Fruit fly (Drosophila melanogaster) whole organism, prepupa: ENCODE measurements around the gene knk.

Source experiments
- Blimp-1 ChIP-seq: fragments of 200-800 bp; sonication (Bioruptor generic); optimal IDR thresholded peaks from 3 replicates; lab custom pipeline; 2017; ENCODE audit warnings: missing biosample characterization, missing genetic modification characterization, mild to moderate bottlenecking, moderate library complexity, missing genetic modification reagents
- CG11902 ChIP-seq: fragments of 200-800 bp; sonication (Bioruptor generic); optimal IDR thresholded peaks from 3 replicates; lab custom pipeline; 2016; ENCODE audit warnings: missing biosample characterization, missing genetic modification characterization
- CG15336 ChIP-seq: fragments of 200-800 bp; sonication (Bioruptor generic); IDR thresholded peaks from 2 replicates; pipeline ENCODE4 v1.3.6; 2022; ENCODE audit warnings: missing biosample characterization, missing genetic modification characterization
- CG16779 ChIP-seq: fragments of 200-800 bp; sonication (Bioruptor generic); optimal IDR thresholded peaks from 3 replicates; lab custom pipeline; 2017; ENCODE audit warnings: missing biosample characterization, mild to moderate bottlenecking, missing genetic modification characterization
- CG4318 ChIP-seq: fragments of 200-800 bp; sonication (Bioruptor generic); optimal IDR thresholded peaks from 3 replicates; lab custom pipeline; 2017; ENCODE audit warnings: missing biosample characterization, mild to moderate bottlenecking, missing genetic modification characterization
- CG6276 ChIP-seq: fragments of 200-800 bp; sonication (Bioruptor generic); optimal IDR thresholded peaks from 2 replicates; lab custom pipeline; 2017; ENCODE audit warnings: missing biosample characterization, mild to moderate bottlenecking, missing genetic modification characterization
- CG6808 ChIP-seq: fragments of 200-800 bp; sonication (Bioruptor generic); optimal IDR thresholded peaks from 3 replicates; lab custom pipeline; 2017; ENCODE audit warnings: missing biosample characterization, missing genetic modification characterization, mild to moderate bottlenecking, moderate library complexity, missing genetic modification reagents
- CG6854 ChIP-seq: fragments of 200-800 bp; sonication (Bioruptor generic); optimal IDR thresholded peaks from 2 replicates; lab custom pipeline; 2017; ENCODE audit warnings: missing biosample characterization, mild to moderate bottlenecking, missing genetic modification characterization
- CG7368 ChIP-seq: fragments of 200-800 bp; sonication (Bioruptor generic); optimal IDR thresholded peaks from 3 replicates; lab custom pipeline; 2016; ENCODE audit warnings: missing biosample characterization, missing genetic modification characterization
- CG8319 ChIP-seq: fragments of 200-800 bp; sonication (Bioruptor generic); optimal IDR thresholded peaks from 3 replicates; lab custom pipeline; 2016; ENCODE audit warnings: missing biosample characterization, missing genetic modification characterization
- CG9139 ChIP-seq: fragments of 200-800 bp; sonication (Bioruptor generic); optimal IDR thresholded peaks from 3 replicates; lab custom pipeline; 2017; ENCODE audit warnings: missing biosample characterization, mild to moderate bottlenecking, missing genetic modification characterization
- Eip78C ChIP-seq: fragments of 200-800 bp; sonication (Bioruptor generic); peaks from one replicate; lab custom pipeline; 2016; ENCODE audit warnings: missing biosample characterization, missing genetic modification characterization
- Ets96B ChIP-seq: fragments of 200-800 bp; optimal IDR thresholded peaks from 2 replicates; lab custom pipeline; 2019; ENCODE audit warnings: missing biosample characterization, mild to moderate bottlenecking, missing genetic modification characterization, moderate library complexity
- Gug ChIP-seq: fragments of 200-800 bp; sonication (Bioruptor generic); IDR thresholded peaks from 2 replicates; pipeline ENCODE4 v1.3.6; 2022; ENCODE audit warnings: missing biosample characterization, missing genetic modification characterization
- Hr39 ChIP-seq: fragments of 200-800 bp; sonication (Bioruptor generic); optimal IDR thresholded peaks from 2 replicates; lab custom pipeline; 2016; ENCODE audit warnings: missing biosample characterization, missing genetic modification characterization
- Hr4 ChIP-seq: fragments of 200-800 bp; sonication (Bioruptor generic); optimal IDR thresholded peaks from 3 replicates; lab custom pipeline; 2016; ENCODE audit warnings: missing biosample characterization, missing genetic modification characterization
- Lpt ChIP-seq: fragments of 200-800 bp; sonication (Bioruptor generic); optimal IDR thresholded peaks from 3 replicates; lab custom pipeline; 2016; ENCODE audit warnings: missing biosample characterization, missing genetic modification characterization
- Smox ChIP-seq: fragments of 200-800 bp; sonication (Bioruptor generic); optimal IDR thresholded peaks from 3 replicates; lab custom pipeline; 2016; ENCODE audit warnings: missing biosample characterization, missing genetic modification characterization
- Sox102F ChIP-seq: fragments of 200-800 bp; sonication (Bioruptor generic); optimal IDR thresholded peaks from 2 replicates; lab custom pipeline; 2016; ENCODE audit warnings: missing biosample characterization, mild to moderate bottlenecking, missing genetic modification characterization
- Sox14 ChIP-seq: fragments of 200-800 bp; sonication (Bioruptor generic); optimal IDR thresholded peaks from 3 replicates; lab custom pipeline; 2016; ENCODE audit warnings: missing biosample characterization, missing genetic modification characterization
- Sox15 ChIP-seq: fragments of 200-800 bp; sonication (Bioruptor generic); optimal IDR thresholded peaks from 3 replicates; lab custom pipeline; 2016; ENCODE audit warnings: missing biosample characterization, missing genetic modification characterization
- achi ChIP-seq: fragments of 200-800 bp; sonication (Bioruptor generic); optimal IDR thresholded peaks from 3 replicates; lab custom pipeline; 2016; ENCODE audit warnings: missing biosample characterization, missing genetic modification characterization
- acj6 ChIP-seq: fragments of 200-800 bp; sonication (Bioruptor generic); optimal IDR thresholded peaks from 3 replicates; lab custom pipeline; 2016; ENCODE audit warnings: missing biosample characterization, missing genetic modification characterization
- cyc ChIP-seq: fragments of 200-800 bp; sonication (Bioruptor generic); optimal IDR thresholded peaks from 3 replicates; lab custom pipeline; 2016; ENCODE audit warnings: missing biosample characterization, missing genetic modification characterization
- dac ChIP-seq: fragments of 200-800 bp; sonication (Bioruptor generic); optimal IDR thresholded peaks from 2 replicates; lab custom pipeline; 2017; ENCODE audit warnings: missing biosample characterization, mild to moderate bottlenecking, missing genetic modification characterization
- dsx ChIP-seq: fragments of 200-800 bp; optimal IDR thresholded peaks from 3 replicates; lab custom pipeline; 2019; ENCODE audit warnings: missing biosample characterization, mild to moderate bottlenecking, missing genetic modification characterization, moderate library complexity; ENCODE audit not compliant: poor library complexity, severe bottlenecking
- eg ChIP-seq: fragments of 200-800 bp; sonication (Bioruptor generic); IDR thresholded peaks from 3 replicates; pipeline ENCODE4 v1.3.6; 2022; ENCODE audit warnings: missing biosample characterization, missing genetic modification characterization
- fd59A ChIP-seq: fragments of 200-800 bp; sonication (Bioruptor generic); optimal IDR thresholded peaks from 2 replicates; lab custom pipeline; 2017; ENCODE audit warnings: missing biosample characterization, mild to moderate bottlenecking, missing genetic modification characterization, missing genetic modification reagents
- fd85E ChIP-seq: fragments of 200-800 bp; sonication (Bioruptor generic); optimal IDR thresholded peaks from 3 replicates; lab custom pipeline; 2016; ENCODE audit warnings: missing biosample characterization, missing genetic modification characterization
- fkh ChIP-seq: fragments of 200-800 bp; sonication (Bioruptor generic); optimal IDR thresholded peaks from 3 replicates; lab custom pipeline; 2017; ENCODE audit warnings: missing biosample characterization, mild to moderate bottlenecking, missing genetic modification characterization, moderate library complexity
- net ChIP-seq: fragments of 200-800 bp; sonication (Bioruptor generic); optimal IDR thresholded peaks from 3 replicates; lab custom pipeline; 2016; ENCODE audit warnings: missing biosample characterization, missing genetic modification characterization
- salr ChIP-seq, 2 experiments: fragments of 200-800 bp; sonication (Bioruptor generic); optimal IDR thresholded peaks; 3 replicates each; lab custom pipeline; 2016 to 2018; ENCODE audit warnings: missing biosample characterization in 2 of 2, missing genetic modification characterization in 2 of 2, mild to moderate bottlenecking in 1 of 2
- spab ChIP-seq: fragments of 200-800 bp; sonication (Bioruptor generic); optimal IDR thresholded peaks from 2 replicates; lab custom pipeline; 2017; ENCODE audit warnings: missing biosample characterization, mild to moderate bottlenecking, missing genetic modification characterization, missing genetic modification reagents
- ss ChIP-seq, 2 experiments: fragments of 200-800 bp; sonication (Bioruptor generic); optimal IDR thresholded peaks; 2 replicates in 1 of 2; 3 replicates in 1 of 2; lab custom pipeline; 2017 to 2018; ENCODE audit warnings: mild to moderate bottlenecking in 2 of 2, missing biosample characterization in 2 of 2, missing genetic modification characterization in 2 of 2, moderate library complexity in 1 of 2

knk gene

dm6 chr3R:10097531-10098295, 27.8 kb downstream of the knk start (continued):
- TF ChIP-seq CG7368 (GFP tag; lab: Kevin White, UChicago) (no peak), salr (GFP tag; optimal IDR thresholded peaks at IDR 0.05; lab: Kevin White, UChicago) (no peak), CG16779 (tag; lab: Kevin White, UChicago) (no peak), fd59A (GFP tag; lab: Kevin White, UChicago) (no peak), Sox14 (GFP tag; lab: Kevin White, UChicago) (no peak), CG8319 (GFP tag; lab: Kevin White, UChicago) (no peak), CG4318 (GFP tag; lab: Kevin White, UChicago) (no peak), cyc (GFP tag; lab: Kevin White, UChicago) (peak; percentile 12), CG11902 (GFP tag; lab: Kevin White, UChicago) (no peak), fd85E (GFP tag; lab: Kevin White, UChicago) (no peak), Smox (GFP tag; lab: Kevin White, UChicago) (no peak), fkh (GFP tag; lab: Kevin White, UChicago) (peak; percentile 83), CG9139 (GFP tag; lab: Kevin White, UChicago) (no peak)

DNA sequence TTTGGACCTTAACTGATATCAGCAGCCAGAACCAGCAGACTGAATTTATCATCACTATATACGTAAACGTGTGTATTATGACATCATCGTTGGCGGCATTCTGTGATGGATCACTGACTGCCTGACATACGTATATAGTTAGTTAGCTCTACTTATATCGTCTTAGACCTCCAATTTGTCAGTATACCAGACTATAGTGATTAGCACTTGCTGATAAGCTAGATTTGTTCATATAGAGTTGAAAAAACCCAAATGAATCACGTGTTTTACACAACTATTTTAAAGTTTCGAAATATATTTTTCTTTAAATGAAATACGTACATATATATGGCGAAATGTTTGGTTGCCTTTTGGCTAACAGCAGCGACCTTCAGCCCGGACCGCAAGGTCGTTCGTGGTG, 29.7 kb downstream of the knk start:
- TF ChIP-seq CG6854 (no peak), achi (GFP tag; lab: Kevin White, UChicago) (no peak), Sox15 (GFP tag; lab: Kevin White, UChicago) (no peak), Sox14 (GFP tag; lab: Kevin White, UChicago) (no peak), Gug (GFP tag; lab: Robert Waterston, UW) (no peak), dsx (GFP tag; lab: Kevin White, UChicago) (no peak), Sox102F (GFP tag; lab: Kevin White, UChicago) (no peak), cyc (GFP tag; lab: Kevin White, UChicago) (no peak)

DNA sequence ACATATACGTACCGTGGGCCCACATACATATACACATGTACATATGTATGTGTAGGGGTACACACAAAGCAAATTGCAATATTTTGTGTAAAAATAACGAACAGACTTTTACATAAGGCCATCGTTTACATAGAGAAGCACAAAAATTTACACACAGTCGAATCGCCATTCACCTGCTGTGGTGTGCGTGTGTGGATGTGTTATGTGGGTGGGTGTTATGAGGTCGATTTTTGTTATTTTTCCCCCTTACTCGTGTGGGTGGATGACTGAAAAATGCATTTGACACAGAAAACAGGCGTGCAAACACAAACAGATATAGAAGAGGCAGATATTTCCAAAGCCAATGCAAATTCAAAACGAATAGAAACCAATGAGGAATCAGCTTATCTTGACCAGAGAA, 30.4 kb downstream of the knk start:
- TF ChIP-seq Hr39 (GFP tag; lab: Kevin White, UChicago) (no peak), CG6276 (GFP tag; lab: Kevin White, UChicago) (no peak), dac (GFP tag; lab: Kevin White, UChicago) (no peak), Sox102F (GFP tag; lab: Kevin White, UChicago) (no peak), Sox14 (GFP tag; lab: Kevin White, UChicago) (no peak), CG7368 (GFP tag; lab: Kevin White, UChicago) (no peak), Ets96B (no peak), acj6 (no peak), Hr4 (GFP tag; lab: Kevin White, UChicago) (no peak), Blimp-1 (no peak), fkh (GFP tag; lab: Kevin White, UChicago) (no peak)

DNA sequence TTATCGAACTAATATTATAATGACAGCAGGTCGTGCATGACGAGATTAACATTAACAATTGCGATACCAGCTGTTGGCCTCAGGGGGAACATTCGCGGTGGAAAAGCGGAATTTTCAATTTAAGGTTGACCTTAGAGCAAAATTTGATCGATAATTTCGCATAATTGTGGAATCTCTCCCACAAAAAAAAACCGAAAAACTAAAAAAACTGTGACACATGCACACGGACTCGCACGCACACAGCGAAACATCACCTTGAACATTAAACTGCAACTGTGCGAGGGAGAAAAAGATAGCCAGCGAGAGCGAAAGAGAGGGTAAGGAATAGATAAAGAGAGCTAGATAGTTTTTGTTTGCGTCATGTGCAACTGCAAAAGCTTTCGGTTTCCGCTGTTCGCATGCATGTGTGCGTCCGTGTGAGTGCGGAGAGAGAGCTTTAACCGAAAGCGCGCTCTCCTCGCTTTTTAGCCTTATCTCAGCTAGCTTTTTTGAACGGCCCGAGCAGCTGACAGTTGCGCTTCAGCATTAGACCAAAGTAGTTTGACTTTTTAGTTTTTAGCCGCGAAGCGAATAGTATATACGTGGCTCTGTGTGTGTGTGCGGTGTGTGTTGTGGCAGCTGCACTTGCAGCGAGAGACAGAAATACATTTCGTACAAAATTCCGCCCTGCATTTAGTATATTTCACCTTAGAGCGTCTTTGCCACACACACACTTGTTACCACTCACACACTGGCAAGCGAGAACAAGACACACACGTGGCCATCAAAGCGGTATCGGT, 32.0 kb downstream of the knk start:
- peak; percentile 66 for TF ChIP-seq CG16779 (tag; lab: Kevin White, UChicago)
- peak; percentile 52; the same call in 1 of the 3 replicates for TF ChIP-seq eg (GFP tag; lab: Robert Waterston, UW)
- no peak for TF ChIP-seq CG9139 (GFP tag; lab: Kevin White, UChicago)
- peak; percentile 3 for TF ChIP-seq net (GFP tag; lab: Kevin White, UChicago)
- no peak for TF ChIP-seq Lpt
- TF ChIP-seq CG15336: peak; percentile 29; the same call in 1 of the 2 replicates
- no peak for TF ChIP-seq spab (GFP tag; lab: Kevin White, UChicago)
- peak; percentile 12 for TF ChIP-seq CG6276 (GFP tag; lab: Kevin White, UChicago)
- peak in 1 of 2 experiments; percentile 38 for TF ChIP-seq ss (GFP tag; optimal IDR thresholded peaks at IDR 0.05; lab: Kevin White, UChicago)
- peak; percentile 7 for TF ChIP-seq CG6808 (GFP tag; lab: Kevin White, UChicago)
- TF ChIP-seq fkh (GFP tag; lab: Kevin White, UChicago): peak; percentile 38
- TF ChIP-seq Eip78C (GFP tag; lab: Kevin White, UChicago): peak; percentile 34
